Fruit fly (Drosophila melanogaster) whole organism, wandering third instar larva: ENCODE measurements around the gene LysB.

Experiments used
- OdsH ChIP-seq: fragments of 200-800 bp; sonication (Bioruptor generic); optimal IDR thresholded peaks from 2 replicates; lab custom pipeline; 2016; ENCODE audit warnings: missing biosample characterization, mild to moderate bottlenecking, missing genetic modification characterization
- h ChIP-seq: fragments of 200-800 bp; sonication (Bioruptor generic); optimal IDR thresholded peaks from 3 replicates; lab custom pipeline; 2016; ENCODE audit warnings: missing biosample characterization, mild to moderate bottlenecking, missing genetic modification characterization
- pan ChIP-seq: fragments of >200 bp; optimal IDR thresholded peaks from 2 replicates; lab custom pipeline; 2017

DNA sequence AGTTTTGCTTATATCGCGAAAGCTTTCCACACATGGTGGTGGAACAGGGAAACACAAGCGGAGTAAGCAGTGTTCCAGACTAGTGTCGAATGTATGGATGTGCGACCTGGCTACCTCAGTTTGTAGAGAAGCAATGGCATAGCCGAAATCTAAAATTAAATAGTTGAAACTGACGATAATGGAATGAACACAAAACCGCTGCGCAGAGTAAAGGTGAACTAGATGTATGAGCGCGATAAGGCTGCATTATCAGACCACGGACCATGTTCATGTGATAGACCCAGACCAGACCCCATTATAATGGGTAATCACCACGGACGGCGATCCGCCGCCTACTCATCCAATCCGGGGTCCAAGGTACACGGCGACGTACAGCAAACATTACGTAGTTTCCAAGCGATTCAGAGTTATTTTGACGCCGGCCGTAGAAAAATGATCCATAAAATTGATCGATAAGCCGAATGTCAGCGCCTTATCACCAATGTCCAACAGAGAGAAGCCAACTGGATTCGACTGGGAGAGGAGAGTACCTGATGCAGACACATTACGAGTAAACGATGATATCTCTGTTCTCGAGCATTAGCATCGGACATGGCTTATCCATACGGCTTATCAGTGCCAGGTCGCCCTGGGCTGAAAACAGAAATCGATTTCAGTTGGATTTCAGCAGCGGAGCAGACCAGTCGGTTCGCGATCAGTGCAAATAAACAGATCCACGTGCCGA, 18.1 kb upstream of the LysB start, which contains the start of gene CG13912:
- TF ChIP-seq OdsH (no peak), h (GFP tag; lab: Kevin White, UChicago) (no peak), pan (lab: Kevin White, UChicago) (no peak)
